Fruit fly (Drosophila melanogaster): Measurements from ENCODE around the gene Oatp30B.

The Oatp30B gene

DNA sequence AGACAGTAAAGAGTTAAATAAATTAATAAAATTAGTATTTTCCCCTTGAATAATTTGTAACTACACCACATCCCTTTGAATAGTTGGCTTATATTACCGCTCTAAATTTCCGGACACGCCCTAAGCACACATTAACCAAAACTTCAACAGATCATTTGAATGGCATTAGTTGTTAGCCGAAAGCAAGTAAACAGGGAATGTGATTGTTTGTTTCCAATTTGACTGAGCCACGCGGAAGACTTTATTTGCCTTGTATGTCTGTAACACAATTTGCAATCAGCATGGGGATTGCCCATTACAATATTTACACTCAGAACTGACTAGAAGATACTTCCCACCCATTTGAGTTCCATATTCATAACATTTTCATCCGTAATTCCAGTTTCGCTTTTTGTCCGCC is 11.4 kb upstream of the Oatp30B start:
- TF ChIP-seq kay (GFP tag; ENCODE audit: borderline replicate concordance), result peak; percentile 40
- no peak for TF ChIP-seq Hr96 (GFP tag; optimal IDR thresholded peaks at IDR 0.05)

dm6 chr2L:9510429-9510828 is 10.6 kb upstream of the Oatp30B start:
- TF ChIP-seq Clk (GFP tag; optimal IDR thresholded peaks at IDR 0.05), result no peak
- TF ChIP-seq Hr96 (GFP tag; optimal IDR thresholded peaks at IDR 0.05), result no peak
- no peak for TF ChIP-seq CG5204 (GFP tag; optimal IDR thresholded peaks at IDR 0.05)
- TF ChIP-seq CG12768 (GFP tag; optimal IDR thresholded peaks at IDR 0.05), result no peak
- TF ChIP-seq cnc (optimal IDR thresholded peaks at IDR 0.05), result no peak
- no peak for TF ChIP-seq Crg-1 (GFP tag; optimal IDR thresholded peaks at IDR 0.05)
- no peak for TF ChIP-seq CG1620 (GFP tag; optimal IDR thresholded peaks at IDR 0.05)
- TF ChIP-seq CG33017 (tag; optimal IDR thresholded peaks at IDR 0.05), result no peak
- TF ChIP-seq tj (GFP tag; optimal IDR thresholded peaks at IDR 0.05), result no peak
- TF ChIP-seq CG11617 (GFP tag; optimal IDR thresholded peaks at IDR 0.05), result no peak
- no peak for TF ChIP-seq pad (GFP tag; optimal IDR thresholded peaks at IDR 0.05)
- TF ChIP-seq toe (GFP tag; optimal IDR thresholded peaks at IDR 0.05), result no peak
- TF ChIP-seq CG7101 (tag; optimal IDR thresholded peaks at IDR 0.05), result no peak
- no peak for TF ChIP-seq Mnt (GFP tag; optimal IDR thresholded peaks at IDR 0.05)

- no peak for TF ChIP-seq CG12768 (GFP tag; optimal IDR thresholded peaks at IDR 0.05)
- TF ChIP-seq CG7045 (GFP tag; optimal IDR thresholded peaks at IDR 0.05), result no peak
- TF ChIP-seq tj (GFP tag; optimal IDR thresholded peaks at IDR 0.05), result no peak
- peak; percentile 49 for TF ChIP-seq kay (GFP tag; ENCODE audit: borderline replicate concordance)
- no peak for TF ChIP-seq ovo (GFP tag; optimal IDR thresholded peaks at IDR 0.05)
- TF ChIP-seq cnc (optimal IDR thresholded peaks at IDR 0.05), result peak in 1 of 2 experiments; percentile 8
Measured at dm6 chr2L:9512401-9513198, 8.4 kb upstream of the Oatp30B start.

DNA sequence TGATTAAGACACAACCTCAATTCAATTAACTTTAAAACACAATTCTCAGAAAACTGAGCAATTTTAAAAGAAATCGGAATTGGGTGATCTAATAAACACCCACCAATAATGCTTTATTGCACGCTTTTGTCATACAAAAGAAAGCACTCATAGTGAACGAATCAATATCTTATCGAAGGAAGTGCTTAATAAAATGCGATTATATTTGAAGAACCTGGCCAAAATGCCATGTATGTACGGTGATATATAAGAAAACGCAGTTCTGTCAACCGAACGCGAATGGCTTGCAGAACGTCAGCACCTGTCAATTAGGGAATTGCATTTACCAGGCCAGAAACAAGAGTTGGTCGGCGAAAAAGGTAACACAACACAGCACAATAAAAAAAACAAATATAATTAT is 7.2 kb upstream of the Oatp30B start:
- TF ChIP-seq CG33017 (tag; optimal IDR thresholded peaks at IDR 0.05), result peak; percentile 15
- no peak for TF ChIP-seq pad (GFP tag; optimal IDR thresholded peaks at IDR 0.05)
- TF ChIP-seq Mnt (GFP tag; optimal IDR thresholded peaks at IDR 0.05), result peak; percentile 26
- TF ChIP-seq cnc (optimal IDR thresholded peaks at IDR 0.05), result no peak
- TF ChIP-seq Hr96 (GFP tag; optimal IDR thresholded peaks at IDR 0.05), result no peak
- peak; percentile 9 for TF ChIP-seq kay (GFP tag; ENCODE audit: borderline replicate concordance)
- no peak for TF ChIP-seq CG12768 (GFP tag; optimal IDR thresholded peaks at IDR 0.05)
- peak; percentile 48 for TF ChIP-seq cic (GFP tag; optimal IDR thresholded peaks at IDR 0.05)
- TF ChIP-seq ovo (GFP tag; optimal IDR thresholded peaks at IDR 0.05), result no peak
- no peak for TF ChIP-seq Crg-1 (GFP tag; optimal IDR thresholded peaks at IDR 0.05)
- TF ChIP-seq CG1620 (GFP tag; optimal IDR thresholded peaks at IDR 0.05), result no peak
- no peak for TF ChIP-seq bab1 (GFP tag; optimal IDR thresholded peaks at IDR 0.05)
- TF ChIP-seq CG7045 (GFP tag; optimal IDR thresholded peaks at IDR 0.05), result no peak
- TF ChIP-seq tj (GFP tag; optimal IDR thresholded peaks at IDR 0.05), result no peak
- no peak for TF ChIP-seq CG5204 (GFP tag; optimal IDR thresholded peaks at IDR 0.05)

DNA sequence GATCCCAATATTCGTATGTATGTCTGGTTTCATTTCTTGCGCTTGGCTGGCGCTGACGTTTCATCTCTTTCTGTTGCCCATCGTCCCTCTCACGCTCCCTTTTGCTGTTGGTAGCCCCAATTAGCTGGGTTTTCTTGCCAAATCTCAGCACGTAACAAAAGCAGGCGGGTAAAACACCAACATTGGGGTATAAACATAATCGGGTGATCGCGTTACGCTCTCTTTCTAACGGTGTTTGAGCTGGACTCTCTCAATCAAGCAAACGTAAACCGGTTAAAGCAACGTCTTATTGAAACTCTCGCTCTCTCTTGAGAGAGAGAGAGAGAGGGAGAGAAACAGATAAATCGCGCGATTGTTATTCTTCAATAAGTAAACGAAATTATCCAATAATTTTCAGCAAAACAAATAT is 1.8 kb downstream of the Oatp30B start:
- TF ChIP-seq Clk (GFP tag; optimal IDR thresholded peaks at IDR 0.05) (no peak), Hr96 (GFP tag; optimal IDR thresholded peaks at IDR 0.05) (no peak), ovo (GFP tag; optimal IDR thresholded peaks at IDR 0.05) (peak; percentile 87), Crg-1 (GFP tag; optimal IDR thresholded peaks at IDR 0.05) (no peak), bab1 (GFP tag; optimal IDR thresholded peaks at IDR 0.05) (peak; percentile 44), kay (GFP tag; ENCODE audit: borderline replicate concordance) (no peak), CG7101 (tag; optimal IDR thresholded peaks at IDR 0.05) (no peak)

DNA sequence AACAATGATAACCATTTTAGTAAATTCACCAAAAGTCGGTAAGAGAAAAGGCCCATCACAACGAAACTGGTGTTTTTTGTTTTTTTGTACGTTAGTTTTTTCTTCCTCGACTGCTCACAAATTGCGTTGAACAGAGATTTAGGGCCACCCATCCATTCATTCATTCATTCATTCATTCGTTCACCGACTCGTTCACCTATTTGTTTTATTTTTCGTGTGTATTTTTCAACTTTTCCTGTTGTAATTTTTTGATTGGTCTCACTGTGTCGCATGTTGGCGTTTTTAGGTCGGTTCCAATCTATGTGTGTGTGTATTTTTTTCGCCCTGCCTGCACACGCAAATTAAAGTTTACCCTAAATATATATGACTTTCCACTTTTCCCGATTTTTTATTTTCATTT is 3.9 kb downstream of the Oatp30B start:
- no peak for TF ChIP-seq cnc (optimal IDR thresholded peaks at IDR 0.05)
- TF ChIP-seq CG12768 (GFP tag; optimal IDR thresholded peaks at IDR 0.05), result no peak
- TF ChIP-seq CG11617 (GFP tag; optimal IDR thresholded peaks at IDR 0.05), result no peak
- no peak for TF ChIP-seq Mnt (GFP tag; optimal IDR thresholded peaks at IDR 0.05)
- TF ChIP-seq Crg-1 (GFP tag; optimal IDR thresholded peaks at IDR 0.05), result no peak
- no peak for TF ChIP-seq bab1 (GFP tag; optimal IDR thresholded peaks at IDR 0.05)
- no peak for TF ChIP-seq CG33017 (tag; optimal IDR thresholded peaks at IDR 0.05)
- TF ChIP-seq Hr96 (GFP tag; optimal IDR thresholded peaks at IDR 0.05), result no peak
- no peak for TF ChIP-seq CG7045 (GFP tag; optimal IDR thresholded peaks at IDR 0.05)
- no peak for TF ChIP-seq cic (GFP tag; optimal IDR thresholded peaks at IDR 0.05)
- TF ChIP-seq pad (GFP tag; optimal IDR thresholded peaks at IDR 0.05), result no peak
- no peak for TF ChIP-seq CG7101 (tag; optimal IDR thresholded peaks at IDR 0.05)
- TF ChIP-seq tj (GFP tag; optimal IDR thresholded peaks at IDR 0.05), result no peak
- TF ChIP-seq CG1620 (GFP tag; optimal IDR thresholded peaks at IDR 0.05), result no peak
- TF ChIP-seq CG5204 (GFP tag; optimal IDR thresholded peaks at IDR 0.05), result no peak

dm6 chr2L:9525719-9526118 is 4.7 kb downstream of the Oatp30B start:
- TF ChIP-seq pad (GFP tag; optimal IDR thresholded peaks at IDR 0.05) (peak; percentile 38), CG7045 (GFP tag; optimal IDR thresholded peaks at IDR 0.05) (peak; percentile 74), CG7101 (tag; optimal IDR thresholded peaks at IDR 0.05) (peak; percentile 71), kay (GFP tag; ENCODE audit: borderline replicate concordance) (peak; percentile 39), CG33017 (tag; optimal IDR thresholded peaks at IDR 0.05) (peak; percentile 17), CG11617 (GFP tag; optimal IDR thresholded peaks at IDR 0.05) (peak; percentile 40), cnc (optimal IDR thresholded peaks at IDR 0.05) (no peak), ovo (GFP tag; optimal IDR thresholded peaks at IDR 0.05) (peak; percentile 49), Crg-1 (GFP tag; optimal IDR thresholded peaks at IDR 0.05) (peak; percentile 77), bab1 (GFP tag; optimal IDR thresholded peaks at IDR 0.05) (no peak), Hr96 (GFP tag; optimal IDR thresholded peaks at IDR 0.05) (peak; percentile 14), CG14711 (tag; optimal IDR thresholded peaks at IDR 0.05) (peak; percentile 18), Clk (GFP tag; optimal IDR thresholded peaks at IDR 0.05) (no peak), toe (GFP tag; optimal IDR thresholded peaks at IDR 0.05) (no peak), Mnt (GFP tag; optimal IDR thresholded peaks at IDR 0.05) (peak; percentile 50), CG12768 (GFP tag; optimal IDR thresholded peaks at IDR 0.05) (peak; percentile 62), CG1620 (GFP tag; optimal IDR thresholded peaks at IDR 0.05) (no peak), cic (GFP tag; optimal IDR thresholded peaks at IDR 0.05) (peak; percentile 91), tj (GFP tag; optimal IDR thresholded peaks at IDR 0.05) (no peak), CG5204 (GFP tag; optimal IDR thresholded peaks at IDR 0.05) (no peak)
